Fruit fly (Drosophila melanogaster) whole organism: ENCODE data around the gene CG42637.

Experiments
- Dll ChIP-seq: fragments of >200 bp; optimal IDR thresholded peaks from 2 replicates; lab custom pipeline; 2017
- pan ChIP-seq: fragments of >200 bp; optimal IDR thresholded peaks from 2 replicates; lab custom pipeline; 2017

- TF ChIP-seq pan (lab: Kevin White, UChicago) (no peak), Dll (lab: Kevin White, UChicago) (no peak)
These were observed 92.9 kb downstream of the CG42637 start for dm6 chr3L:19700463-19700862.
